Worm (Caenorhabditis elegans): Measurements from ENCODE around the gene Y41G9A.5.

- TF ChIP-seq W03F9.2 (tag; optimal IDR thresholded peaks at IDR 0.05) (no peak), dao-5 (tag; optimal IDR thresholded peaks at IDR 0.05) (no peak)
Measured at ce11 chrX:2923888-2924287, 22.6 kb upstream of the Y41G9A.5 start, which contains the start of gene hst-3.2.

Data from whole organism, L4/young adult.